Worm (Caenorhabditis elegans): ENCODE data around the gene atp-4.

DNA sequence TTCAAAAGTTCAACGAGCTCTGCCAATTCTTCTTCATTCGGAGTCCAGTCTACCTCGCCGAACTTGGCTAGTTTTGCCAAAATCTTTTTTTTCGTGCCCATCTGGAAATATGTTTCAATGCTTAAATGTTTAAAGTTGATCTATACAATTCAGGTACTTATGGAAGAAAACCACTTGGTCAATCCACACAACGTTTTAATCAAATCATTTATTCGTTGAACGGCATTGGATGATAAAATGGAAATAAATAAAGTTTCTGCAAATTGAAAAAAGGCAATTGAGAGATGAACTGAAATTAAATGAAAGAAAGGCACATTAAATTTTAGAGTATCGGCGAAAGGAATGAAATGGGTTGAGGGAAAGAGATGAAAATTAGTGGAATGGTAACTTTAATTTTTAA lies 2.9 kb downstream of the atp-4 start, which contains the start of gene urb-1:
- TF ChIP-seq skn-1 (tag; optimal IDR thresholded peaks at IDR 0.05) (no peak), snpc-4 (tag; optimal IDR thresholded peaks at IDR 0.05) (no peak), vab-7 (GFP tag; IDR thresholded peaks at IDR 0.05) (no peak), nhr-102 (tag; optimal IDR thresholded peaks at IDR 0.05) (no peak), lin-13 (GFP tag; optimal IDR thresholded peaks at IDR 0.05) (no peak), Y105C5A.15 (GFP tag; IDR thresholded peaks at IDR 0.05) (no peak), unc-62 (GFP tag; optimal IDR thresholded peaks at IDR 0.05 in 1 of 2) (no peak), unc-62 (tag; optimal IDR thresholded peaks at IDR 0.05) (no peak), lsy-2 (tag; optimal IDR thresholded peaks at IDR 0.05) (no peak)

Measured in whole organism, L4 larva.